Fruit fly (Drosophila melanogaster) whole organism, embryonic: ENCODE data around the gene Pdi.

ENCODE experiments used
- Asciz ChIP-seq: fragments of 200-800 bp; sonication (Bioruptor generic); optimal IDR thresholded peaks from 2 replicates; lab custom pipeline; 2017; ENCODE audit warnings: missing biosample characterization, mild to moderate bottlenecking, missing genetic modification characterization, missing genetic modification reagents
- Atf3 ChIP-seq: fragments of 200-800 bp; sonication (Bioruptor generic); optimal IDR thresholded peaks from 3 replicates; lab custom pipeline; 2016; ENCODE audit warnings: missing biosample characterization, missing genetic modification characterization
- CG10654 ChIP-seq: fragments of 200-800 bp; sonication (Bioruptor generic); optimal IDR thresholded peaks from 2 replicates; lab custom pipeline; 2016; ENCODE audit warnings: missing biosample characterization, missing genetic modification characterization
- CG11085 ChIP-seq: fragments of 200-800 bp; sonication (Bioruptor generic); IDR thresholded peaks from 2 replicates; pipeline ENCODE4 v1.3.6; 2022; ENCODE audit warnings: missing biosample characterization, missing genetic modification characterization
- CG11093 ChIP-seq: fragments of 200-800 bp; sonication (Bioruptor generic); IDR thresholded peaks from 3 replicates; pipeline ENCODE4 v1.3.6; 2022; ENCODE audit warnings: missing biosample characterization, missing genetic modification characterization
- CG11723 ChIP-seq: fragments of 200-800 bp; sonication (Bioruptor generic); optimal IDR thresholded peaks from 2 replicates; lab custom pipeline; 2017; ENCODE audit warnings: missing biosample characterization, mild to moderate bottlenecking, missing genetic modification characterization
- CG12236 ChIP-seq: fragments of 200-800 bp; sonication (Bioruptor generic); optimal IDR thresholded peaks from 2 replicates; lab custom pipeline; 2016; ENCODE audit warnings: missing biosample characterization, missing genetic modification characterization
- CG12391 ChIP-seq: fragments of 200-800 bp; sonication (Bioruptor generic); optimal IDR thresholded peaks from 3 replicates; lab custom pipeline; 2018; ENCODE audit warnings: missing biosample characterization, mild to moderate bottlenecking, missing genetic modification characterization, moderate library complexity
- CG14860 ChIP-seq: fragments of 200-800 bp; sonication (Bioruptor generic); IDR thresholded peaks from 3 replicates; pipeline ENCODE4 v1.3.6; 2022; ENCODE audit warnings: missing biosample characterization, missing genetic modification characterization; ENCODE audit not compliant: partially characterized antibody
- CG15269 ChIP-seq: fragments of 200-800 bp; sonication (Bioruptor generic); optimal IDR thresholded peaks from 2 replicates; lab custom pipeline; 2018; ENCODE audit warnings: missing biosample characterization, mild to moderate bottlenecking, missing genetic modification characterization, moderate library complexity
- CG16779 ChIP-seq: fragments of 200-800 bp; sonication (Bioruptor generic); IDR thresholded peaks from 2 replicates; pipeline ENCODE4 v1.3.6; 2022; ENCODE audit warnings: missing biosample characterization, missing genetic modification characterization
- CG18262 ChIP-seq: fragments of 200-800 bp; optimal IDR thresholded peaks from 3 replicates; lab custom pipeline; 2019; ENCODE audit warnings: missing biosample characterization, mild to moderate bottlenecking, missing genetic modification characterization, moderate library complexity
- CG2202 ChIP-seq: fragments of 200-800 bp; sonication (Bioruptor generic); optimal IDR thresholded peaks from 2 replicates; lab custom pipeline; 2018; ENCODE audit warnings: missing biosample characterization, mild to moderate bottlenecking, missing genetic modification characterization
- CG3163 ChIP-seq: fragments of 200-800 bp; sonication (Bioruptor generic); optimal IDR thresholded peaks from 3 replicates; lab custom pipeline; 2016; ENCODE audit warnings: missing biosample characterization, missing genetic modification characterization
- CG4820 ChIP-seq: fragments of 200-800 bp; sonication (Bioruptor generic); optimal IDR thresholded peaks from 3 replicates; lab custom pipeline; 2016; ENCODE audit warnings: missing biosample characterization, missing genetic modification characterization
- CG6813 ChIP-seq: fragments of 200-800 bp; sonication (Bioruptor generic); optimal IDR thresholded peaks from 2 replicates; lab custom pipeline; 2017; ENCODE audit warnings: missing biosample characterization, missing genetic modification characterization, mild to moderate bottlenecking, moderate library complexity, missing genetic modification reagents
- CG8924 ChIP-seq: fragments of 200-800 bp; optimal IDR thresholded peaks from 3 replicates; lab custom pipeline; 2019; ENCODE audit warnings: missing biosample characterization, mild to moderate bottlenecking, missing genetic modification characterization, moderate library complexity
- CG9727 ChIP-seq: fragments of 200-800 bp; sonication (Bioruptor generic); optimal IDR thresholded peaks from 3 replicates; lab custom pipeline; 2017; ENCODE audit warnings: missing biosample characterization, mild to moderate bottlenecking, missing genetic modification characterization
- CoRest ChIP-seq: fragments of 200-800 bp; sonication (Bioruptor generic); optimal IDR thresholded peaks from 3 replicates; lab custom pipeline; 2018; ENCODE audit warnings: missing biosample characterization, mild to moderate bottlenecking, missing genetic modification characterization, moderate library complexity
- Dek ChIP-seq: fragments of 200-800 bp; sonication (Bioruptor generic); optimal IDR thresholded peaks from 3 replicates; lab custom pipeline; 2019; ENCODE audit warnings: missing biosample characterization, mild to moderate bottlenecking, missing genetic modification characterization, moderate library complexity
- Doc2 ChIP-seq: fragments of 200-800 bp; sonication (Bioruptor generic); IDR thresholded peaks from 2 replicates; pipeline ENCODE4 v1.3.6; 2022; ENCODE audit warnings: missing biosample characterization, missing genetic modification characterization
- Dp ChIP-seq: fragments of 200-800 bp; sonication (Bioruptor generic); optimal IDR thresholded peaks from 2 replicates; lab custom pipeline; 2018; ENCODE audit warnings: missing biosample characterization, mild to moderate bottlenecking, missing genetic modification characterization, moderate library complexity
- HLH54F ChIP-seq: fragments of 200-800 bp; sonication (Bioruptor generic); optimal IDR thresholded peaks from 3 replicates; lab custom pipeline; 2016; ENCODE audit warnings: missing biosample characterization, missing genetic modification characterization
- MBD-R2 ChIP-seq: fragments of 200-800 bp; sonication (Bioruptor generic); IDR thresholded peaks from 2 replicates; pipeline ENCODE4 v1.3.6; 2022; ENCODE audit warnings: missing biosample characterization, missing genetic modification characterization
- MTF-1 ChIP-seq: fragments of 200-800 bp; sonication (Bioruptor generic); optimal IDR thresholded peaks from 2 replicates; lab custom pipeline; 2018; ENCODE audit warnings: missing biosample characterization, mild to moderate bottlenecking, missing genetic modification characterization, borderline replicate concordance
- Meics ChIP-seq: fragments of 200-800 bp; sonication (Bioruptor generic); optimal IDR thresholded peaks from 2 replicates; lab custom pipeline; 2017; ENCODE audit warnings: missing biosample characterization, mild to moderate bottlenecking, missing genetic modification characterization
- Ravus ChIP-seq: fragments of 200-800 bp; sonication (Bioruptor generic); IDR thresholded peaks from 2 replicates; pipeline ENCODE4 v1.3.6; 2022; ENCODE audit warnings: missing biosample characterization, missing genetic modification characterization
- Stat92E ChIP-seq, 3 experiments: fragments of >200 bp in 2 of 3; fragments of 200-800 bp in 1 of 3; sonication (Bioruptor generic) in 1 of 3; optimal IDR thresholded peaks; 2 replicates each; lab custom pipeline; 2017 to 2019; ENCODE audit warnings: missing biosample characterization in 3 of 3, missing genetic modification characterization in 3 of 3, mild to moderate bottlenecking in 1 of 3, moderate library complexity in 1 of 3
- Vsx1 ChIP-seq: fragments of 200-800 bp; sonication (Bioruptor generic); optimal IDR thresholded peaks from 2 replicates; lab custom pipeline; 2017; ENCODE audit warnings: missing biosample characterization, mild to moderate bottlenecking, missing genetic modification characterization, missing genetic modification reagents
- YL-1 ChIP-seq: fragments of 200-800 bp; sonication (Bioruptor generic); optimal IDR thresholded peaks from 3 replicates; lab custom pipeline; 2017; ENCODE audit warnings: missing biosample characterization, mild to moderate bottlenecking, missing genetic modification characterization
- amos ChIP-seq: fragments of 200-800 bp; sonication (Bioruptor generic); IDR thresholded peaks from 2 replicates; pipeline ENCODE4 v1.3.6; 2022; ENCODE audit warnings: missing biosample characterization, missing genetic modification characterization; ENCODE audit not compliant: partially characterized antibody
- ara ChIP-seq: fragments of 200-800 bp; sonication (Bioruptor generic); IDR thresholded peaks from 2 replicates; pipeline ENCODE4 v1.3.6; 2022; ENCODE audit warnings: missing biosample characterization, missing genetic modification characterization
- chinmo ChIP-seq: fragments of 200-800 bp; sonication (Bioruptor generic); IDR thresholded peaks from 4 replicates; pipeline ENCODE4 v1.3.6; 2022; ENCODE audit warnings: missing biosample characterization, missing genetic modification characterization; ENCODE audit not compliant: partially characterized antibody
- crol ChIP-seq: fragments of 200-800 bp; sonication (Bioruptor generic); IDR thresholded peaks from 2 replicates; pipeline ENCODE4 v1.3.6; 2022; ENCODE audit warnings: missing biosample characterization, missing genetic modification characterization
- eve ChIP-seq, 2 experiments: fragments of >200 bp; optimal IDR thresholded peaks; 2 replicates each; lab custom pipeline; 2017; ENCODE audit warnings: missing biosample characterization in 2 of 2, missing genetic modification characterization in 2 of 2
- grn ChIP-seq: fragments of 200-800 bp; sonication (Bioruptor generic); optimal IDR thresholded peaks from 3 replicates; lab custom pipeline; 2017; ENCODE audit warnings: missing biosample characterization, missing genetic modification characterization
- gsb ChIP-seq: fragments of 200-800 bp; sonication (Bioruptor generic); IDR thresholded peaks from 2 replicates; pipeline ENCODE4 v1.3.6; 2022; ENCODE audit warnings: missing biosample characterization, missing genetic modification characterization
- hb ChIP-seq: fragments of 200-800 bp; sonication (Bioruptor generic); IDR thresholded peaks from 3 replicates; pipeline ENCODE4 v1.3.6; 2022; ENCODE audit warnings: missing biosample characterization, missing genetic modification characterization; ENCODE audit not compliant: partially characterized antibody
- jing ChIP-seq: fragments of 200-800 bp; sonication (Bioruptor generic); optimal IDR thresholded peaks from 2 replicates; lab custom pipeline; 2018; ENCODE audit warnings: missing biosample characterization, mild to moderate bottlenecking, missing genetic modification characterization
- knrl ChIP-seq: fragments of 200-800 bp; sonication (Bioruptor generic); IDR thresholded peaks from 3 replicates; pipeline ENCODE4 v1.3.6; 2022; ENCODE audit warnings: missing biosample characterization, missing genetic modification characterization; ENCODE audit not compliant: partially characterized antibody
- lab ChIP-seq: fragments of 200-800 bp; sonication (Bioruptor generic); optimal IDR thresholded peaks from 3 replicates; lab custom pipeline; 2017; ENCODE audit warnings: missing biosample characterization, missing genetic modification characterization, mild to moderate bottlenecking, moderate library complexity, missing genetic modification reagents
- nmo ChIP-seq: fragments of 200-800 bp; sonication (Bioruptor generic); optimal IDR thresholded peaks from 2 replicates; lab custom pipeline; 2018; ENCODE audit warnings: missing biosample characterization, mild to moderate bottlenecking, missing genetic modification characterization, moderate library complexity
- pfk ChIP-seq: fragments of 200-800 bp; sonication (Bioruptor generic); optimal IDR thresholded peaks from 2 replicates; lab custom pipeline; 2018; ENCODE audit warnings: missing biosample characterization, mild to moderate bottlenecking, missing genetic modification characterization, moderate library complexity
- sens-2 ChIP-seq: fragments of 200-800 bp; sonication (Bioruptor generic); IDR thresholded peaks from 2 replicates; pipeline ENCODE4 v1.3.6; 2022; ENCODE audit warnings: missing biosample characterization, missing genetic modification characterization
- sna ChIP-seq: fragments of 200-800 bp; sonication (Bioruptor generic); IDR thresholded peaks from 2 replicates; pipeline ENCODE4 v1.3.6; 2022; ENCODE audit warnings: missing biosample characterization, missing genetic modification characterization; ENCODE audit not compliant: partially characterized antibody
- vnd ChIP-seq: fragments of 200-800 bp; sonication (Bioruptor generic); IDR thresholded peaks from 3 replicates; pipeline ENCODE4 v1.3.6; 2022; ENCODE audit warnings: missing biosample characterization, missing genetic modification characterization; ENCODE audit not compliant: partially characterized antibody
- zfh1 ChIP-seq: fragments of 200-800 bp; sonication (Bioruptor generic); IDR thresholded peaks from 3 replicates; pipeline ENCODE4 v1.3.6; 2022; ENCODE audit warnings: missing biosample characterization, missing genetic modification characterization

Gene Pdi

dm6 chr3L:15143638-15144600, 1.3 kb upstream of the Pdi start, which contains the start of the genes CG32147 and Pex3 (continued):
- TF ChIP-seq ara (no peak), Stat92E (GFP tag; optimal IDR thresholded peaks at IDR 0.05; lab: Kevin White, UChicago) (peak in 1 of 3 experiments; percentile 39), CG11093 (GFP tag; lab: Robert Waterston, UW) (no peak), CG14860 (no peak), CG6813 (GFP tag; lab: Kevin White, UChicago) (no peak), CG18262 (tag; lab: Kevin White, UChicago) (peak; percentile 22), CG3163 (no peak), gsb (GFP tag; lab: Robert Waterston, UW) (no peak), chinmo (GFP tag; lab: Robert Waterston, UW) (0 out of 4 replicates have a peak, but pooled peaks have one; percentile 26), Dp (GFP tag; lab: Kevin White, UChicago) (peak; percentile 53), CoRest (tag; lab: Kevin White, UChicago) (peak; percentile 40), sens-2 (no peak), Atf3 (GFP tag; lab: Kevin White, UChicago) (no peak), CG16779 (GFP tag; lab: Robert Waterston, UW) (no peak), CG12236 (no peak), Doc2 (GFP tag; lab: Robert Waterston, UW) (no peak), pfk (peak; percentile 96), YL-1 (GFP tag; lab: Kevin White, UChicago) (peak; percentile 85), sna (GFP tag; lab: Robert Waterston, UW) (peak; percentile 26; the same call in 1 of the 2 replicates), knrl (no peak), Vsx1 (peak; percentile 29), hb (GFP tag; lab: Robert Waterston, UW) (0 out of 3 replicates have a peak, but pooled peaks have one; percentile 12), CG4820 (no peak), CG2202 (tag; lab: Kevin White, UChicago) (no peak), crol (GFP tag; lab: Robert Waterston, UW) (peak; percentile 50; the same call in 1 of the 2 replicates), grn (GFP tag; lab: Kevin White, UChicago) (peak; percentile 49), Ravus (no peak), CG8924 (peak; percentile 51), MTF-1 (GFP tag; lab: Kevin White, UChicago) (no peak), CG11085 (GFP tag; lab: Robert Waterston, UW) (no peak), CG10654 (GFP tag; lab: Kevin White, UChicago) (no peak), nmo (GFP tag; lab: Kevin White, UChicago) (peak; percentile 59), HLH54F (GFP tag; lab: Kevin White, UChicago) (no peak), CG11723 (GFP tag; lab: Kevin White, UChicago) (no peak), lab (GFP tag; lab: Kevin White, UChicago) (no peak), CG15269 (tag; lab: Kevin White, UChicago) (no peak), CG9727 (peak; percentile 3), MBD-R2 (GFP tag; lab: Robert Waterston, UW) (peak; percentile 45; the same call in 1 of the 2 replicates), Dek (tag; lab: Kevin White, UChicago) (peak; percentile 1), amos (GFP tag; lab: Robert Waterston, UW) (no peak; the same call in 1 of the 2 replicates), eve (GFP tag; optimal IDR thresholded peaks at IDR 0.05; lab: Kevin White, UChicago) (no peak), CG12391 (tag; lab: Kevin White, UChicago) (peak; percentile 48), Meics (GFP tag; lab: Kevin White, UChicago) (peak; percentile 25), jing (GFP tag; lab: Kevin White, UChicago) (no peak), vnd (GFP tag; lab: Robert Waterston, UW) (no peak), Asciz (GFP tag; lab: Kevin White, UChicago) (no peak), zfh1 (no peak)
